Worm (Caenorhabditis elegans) whole organism, L4 larva: ENCODE measurements around the gene srg-55.
A peak's percentile ranks its signal among the peaks of the same experiment; 100 is the strongest.

ENCODE experiments used
- F26F4.8 ChIP-seq: fragments of 200-800 bp; sonication (Bioruptor generic); conservative IDR thresholded peaks from 2 replicates; pipeline ENCODE4 v1.3.6; 2022; ENCODE audit warnings: missing genetic modification characterization, missing compliant biosample characterization
- F37D6.2 ChIP-seq: sonication (generic microtip); optimal IDR thresholded peaks from 2 replicates; lab custom pipeline; 2016; ENCODE audit warnings: mild to moderate bottlenecking, missing genetic modification characterization, missing compliant biosample characterization
- R02D3.7 ChIP-seq: fragments of 150-350 bp; sonication (generic microtip); optimal IDR thresholded peaks from 3 replicates; lab custom pipeline; 2014; ENCODE audit warnings: missing biosample characterization, missing genetic modification characterization
- T26A8.4 ChIP-seq: fragments of 200-800 bp; sonication (Bioruptor generic); IDR thresholded peaks from 2 replicates; pipeline ENCODE4 v1.3.6; 2022; ENCODE audit warnings: missing genetic modification characterization, missing compliant biosample characterization
- Y105C5A.15 ChIP-seq: fragments of 200-800 bp; sonication (Bioruptor generic); IDR thresholded peaks from 2 replicates; pipeline ENCODE4 v1.3.6; 2022; ENCODE audit warnings: missing genetic modification characterization, missing compliant biosample characterization
- Y75B8A.6 ChIP-seq: fragments of 200-800 bp; sonication (Bioruptor generic); IDR thresholded peaks from 2 replicates; pipeline ENCODE4 v1.3.6; 2022; ENCODE audit warnings: missing genetic modification reagents, missing genetic modification characterization, missing compliant biosample characterization
- aha-1 ChIP-seq: fragments of 150-350 bp; peaks from one replicate; lab custom pipeline; 2014; ENCODE audit warnings: missing biosample characterization, missing genetic modification characterization
- arid-1 ChIP-seq: fragments of 200-800 bp; sonication (Bioruptor generic); conservative IDR thresholded peaks from 2 replicates; pipeline ENCODE4 v1.3.6; 2022; ENCODE audit warnings: missing genetic modification reagents, missing genetic modification characterization, missing compliant biosample characterization
- attf-4 ChIP-seq: sonication (generic microtip); optimal IDR thresholded peaks from 3 replicates; lab custom pipeline; 2017; ENCODE audit warnings: missing biosample characterization, missing genetic modification characterization
- ceh-62 ChIP-seq: sonication (generic microtip); optimal IDR thresholded peaks from 2 replicates; lab custom pipeline; 2017; ENCODE audit warnings: missing biosample characterization, missing genetic modification characterization
- daf-12 ChIP-seq: fragments of 150-350 bp; optimal IDR thresholded peaks from 2 replicates; lab custom pipeline; 2014; ENCODE audit warnings: missing biosample characterization, missing genetic modification reagents, missing genetic modification characterization
- daf-19 ChIP-seq: fragments of 200-800 bp; sonication (Bioruptor generic); conservative IDR thresholded peaks from 2 replicates; pipeline ENCODE4 v1.3.6; 2022; ENCODE audit warnings: missing genetic modification characterization, missing compliant biosample characterization
- daf-8 ChIP-seq: fragments of 200-800 bp; sonication (Bioruptor generic); IDR thresholded peaks from 2 replicates; pipeline ENCODE4 v1.3.6; 2022; ENCODE audit warnings: missing genetic modification characterization, missing compliant biosample characterization
- dmd-8 ChIP-seq: fragments of 200-800 bp; sonication (Bioruptor generic); IDR thresholded peaks from 2 replicates; pipeline ENCODE4 v1.3.6; 2022; ENCODE audit warnings: missing genetic modification characterization, missing compliant biosample characterization
- dmd-9 ChIP-seq: fragments of 200-800 bp; sonication (Bioruptor generic); IDR thresholded peaks from 2 replicates; pipeline ENCODE4 v1.3.6; 2022; ENCODE audit warnings: missing genetic modification reagents, missing genetic modification characterization, missing compliant biosample characterization
- fos-1 ChIP-seq: fragments of 150-350 bp; optimal IDR thresholded peaks from 2 replicates; lab custom pipeline; 2014; ENCODE audit warnings: missing biosample characterization, missing genetic modification characterization
- hlh-11 ChIP-seq: fragments of 200-800 bp; sonication (Bioruptor generic); optimal IDR thresholded peaks from 2 replicates; lab custom pipeline; 2018; ENCODE audit warnings: mild to moderate bottlenecking, missing genetic modification characterization, missing compliant biosample characterization
- lin-38 ChIP-seq: fragments of 200-800 bp; sonication (Bioruptor generic); IDR thresholded peaks from 2 replicates; pipeline ENCODE4 v1.3.6; 2022; ENCODE audit warnings: missing genetic modification reagents, missing genetic modification characterization, missing compliant biosample characterization
- lin-39 ChIP-seq: fragments of 150-350 bp; optimal IDR thresholded peaks from 2 replicates; lab custom pipeline; 2014; ENCODE audit warnings: missing biosample characterization, missing genetic modification reagents, missing genetic modification characterization
- madf-5 ChIP-seq, 2 experiments: fragments of 200-800 bp; sonication (Bioruptor generic); IDR thresholded peaks; 2 replicates each; pipeline ENCODE4 v1.3.6; 2022; ENCODE audit warnings: missing compliant biosample characterization in 2 of 2, missing genetic modification characterization in 2 of 2
- madf-9 ChIP-seq: fragments of 200-800 bp; sonication (Bioruptor generic); conservative IDR thresholded peaks from 2 replicates; pipeline ENCODE4 v1.3.6; 2022; ENCODE audit warnings: missing genetic modification reagents, missing genetic modification characterization, missing compliant biosample characterization
- mxl-2 ChIP-seq: fragments of 200-800 bp; sonication (Bioruptor generic); conservative IDR thresholded peaks from 2 replicates; pipeline ENCODE4 v1.3.6; 2022; ENCODE audit warnings: missing genetic modification reagents, missing genetic modification characterization, missing compliant biosample characterization
- nhr-237 ChIP-seq: sonication (generic microtip); optimal IDR thresholded peaks from 2 replicates; lab custom pipeline; 2017; ENCODE audit warnings: missing biosample characterization, missing genetic modification characterization
- nhr-25 ChIP-seq: sonication (generic microtip); optimal IDR thresholded peaks from 2 replicates; lab custom pipeline; 2017; ENCODE audit warnings: missing genetic modification characterization, mild to moderate bottlenecking, missing compliant biosample characterization, antibody characterized with exemption, moderate library complexity, borderline replicate concordance; ENCODE audit not compliant: insufficient read depth
- nhr-42 ChIP-seq: fragments of 200-800 bp; sonication (Bioruptor generic); IDR thresholded peaks from 2 replicates; pipeline ENCODE4 v1.3.6; 2022; ENCODE audit warnings: missing genetic modification characterization, missing compliant biosample characterization
- nhr-48 ChIP-seq: sonication (generic microtip); optimal IDR thresholded peaks from 2 replicates; lab custom pipeline; 2016; ENCODE audit warnings: mild to moderate bottlenecking, missing genetic modification characterization, missing compliant biosample characterization
- nhr-6 ChIP-seq: fragments of 150-350 bp; optimal IDR thresholded peaks from 2 replicates; lab custom pipeline; 2014; ENCODE audit warnings: missing biosample characterization, missing genetic modification characterization
- php-3 ChIP-seq: fragments of 200-800 bp; sonication (Bioruptor generic); IDR thresholded peaks from 2 replicates; pipeline ENCODE4 v1.3.6; 2022; ENCODE audit warnings: missing genetic modification reagents, missing genetic modification characterization, missing compliant biosample characterization
- pqm-1 ChIP-seq: sonication (generic microtip); optimal IDR thresholded peaks from 2 replicates; lab custom pipeline; 2017; ENCODE audit warnings: missing biosample characterization, missing genetic modification characterization
- rbr-2 ChIP-seq: sonication (generic microtip); optimal IDR thresholded peaks from 2 replicates; lab custom pipeline; 2016; ENCODE audit warnings: missing genotype, missing genetic modification characterization, missing compliant biosample characterization
- saeg-2 ChIP-seq: fragments of 200-800 bp; sonication (Bioruptor generic); IDR thresholded peaks from 2 replicates; pipeline ENCODE4 v1.3.6; 2022; ENCODE audit warnings: missing genetic modification reagents, missing genetic modification characterization, missing compliant biosample characterization
- sdz-12 ChIP-seq: fragments of 200-800 bp; sonication (Bioruptor generic); optimal IDR thresholded peaks from 2 replicates; lab custom pipeline; 2018; ENCODE audit warnings: mild to moderate bottlenecking, missing genetic modification characterization, missing compliant biosample characterization
- set-16 ChIP-seq: fragments of 200-800 bp; sonication (Bioruptor generic); IDR thresholded peaks from 2 replicates; pipeline ENCODE4 v1.3.6; 2022; ENCODE audit warnings: missing genetic modification reagents, missing genetic modification characterization, missing compliant biosample characterization
- snpc-4 ChIP-seq: fragments of 150-350 bp; optimal IDR thresholded peaks from 2 replicates; lab custom pipeline; 2014; ENCODE audit warnings: missing biosample characterization, missing genetic modification characterization
- spr-3 ChIP-seq: fragments of 200-800 bp; sonication (Bioruptor generic); optimal IDR thresholded peaks from 2 replicates; lab custom pipeline; 2018; ENCODE audit warnings: mild to moderate bottlenecking, missing genetic modification characterization, missing compliant biosample characterization
- tra-1 ChIP-seq: fragments of 200-800 bp; sonication (Bioruptor generic); IDR thresholded peaks from 2 replicates; pipeline ENCODE4 v1.3.6; 2022; ENCODE audit warnings: missing genetic modification reagents, missing genetic modification characterization, missing compliant biosample characterization
- unc-130 ChIP-seq: sonication (generic microtip); optimal IDR thresholded peaks from 2 replicates; lab custom pipeline; 2016; ENCODE audit warnings: missing genetic modification reagents, missing genetic modification characterization, missing compliant biosample characterization
- unc-62 ChIP-seq, 3 experiments: fragments of 150-350 bp in 1 of 3; sonication (generic microtip); optimal IDR thresholded peaks in 2 of 3; peaks in 1 of 3; 1 replicate in 1 of 3; 2 replicates in 2 of 3; lab custom pipeline; 2014 to 2017; ENCODE audit warnings: missing biosample characterization in 3 of 3, missing genetic modification characterization in 3 of 3, missing genetic modification reagents in 3 of 3, missing genotype in 1 of 3
- zfp-2 ChIP-seq: sonication (generic microtip); optimal IDR thresholded peaks from 2 replicates; lab custom pipeline; 2016; ENCODE audit warnings: mild to moderate bottlenecking, missing genetic modification characterization, missing compliant biosample characterization
- zfp-3 ChIP-seq: fragments of 200-800 bp; sonication (Bioruptor generic); conservative IDR thresholded peaks from 2 replicates; pipeline ENCODE4 v1.3.6; 2022; ENCODE audit warnings: missing genetic modification reagents, missing genetic modification characterization, missing compliant biosample characterization
- ztf-11 ChIP-seq: fragments of 150-350 bp; optimal IDR thresholded peaks from 2 replicates; lab custom pipeline; 2014; ENCODE audit warnings: missing biosample characterization, missing genetic modification characterization

srg-55 gene

ce11 chrV:14930168-14930567 lies 2.0 kb upstream of the srg-55 start (continued):
- TF ChIP-seq nhr-6 (tag; lab: Kevin White, UChicago) (no peak), snpc-4 (tag; lab: Kevin White, UChicago) (no peak), ceh-62 (no peak), sdz-12 (GFP tag; lab: Kevin White, UChicago) (no peak), zfp-3 (GFP tag; lab: Robert Waterston, UW) (no peak), tra-1 (no peak), ztf-11 (no peak), set-16 (GFP tag; lab: Robert Waterston, UW) (no peak)

ce11 chrV:14924104-14924503 lies 4.0 kb downstream of the srg-55 start, which contains the start of gene srg-54:
Gene srg-54, minus strand, starts transcription at chrV:14924204.
- TF ChIP-seq daf-8 (no peak), ztf-11 (no peak), saeg-2 (GFP tag; lab: Robert Waterston, UW) (no peak), hlh-11 (no peak), dmd-8 (no peak), F37D6.2 (tag; lab: Kevin White, UChicago) (no peak), Y75B8A.6 (GFP tag; lab: Robert Waterston, UW) (no peak), madf-5 (GFP tag; IDR thresholded peaks at IDR 0.05; lab: Robert Waterston, UW) (no peak), daf-19 (no peak), T26A8.4 (GFP tag; lab: Robert Waterston, UW) (no peak), lin-39 (no peak), rbr-2 (tag; lab: Kevin White, UChicago) (no peak)

- TF ChIP-seq tra-1, result no peak
Measured at ce11 chrV:14921509-14921908, 6.6 kb downstream of the srg-55 start, which contains the start of gene zmp-4. Gene zmp-4, minus strand, starts transcription at chrV:14921609.

- TF ChIP-seq mxl-2 (GFP tag; lab: Robert Waterston, UW), result no peak
- no peak for TF ChIP-seq lin-38 (GFP tag; lab: Robert Waterston, UW)
- TF ChIP-seq F26F4.8 (GFP tag; lab: Robert Waterston, UW), result no peak
- TF ChIP-seq attf-4 (tag; lab: Kevin White, UChicago), result no peak
- TF ChIP-seq spr-3 (GFP tag; lab: Kevin White, UChicago), result no peak
- no peak for TF ChIP-seq madf-5 (GFP tag; IDR thresholded peaks at IDR 0.05; lab: Robert Waterston, UW)
- TF ChIP-seq madf-9 (GFP tag; lab: Robert Waterston, UW), result no peak
- TF ChIP-seq nhr-25 (tag; lab: Kevin White, UChicago), result no peak
- no peak for TF ChIP-seq R02D3.7 (tag; lab: Kevin White, UChicago)
- TF ChIP-seq arid-1, result no peak
- no peak for TF ChIP-seq tra-1
- TF ChIP-seq fos-1 (tag; lab: Kevin White, UChicago), result no peak
- TF ChIP-seq daf-12 (tag; lab: Kevin White, UChicago), result no peak
- TF ChIP-seq nhr-48, result no peak
- TF ChIP-seq aha-1 (tag; lab: Kevin White, UChicago), result no peak
- TF ChIP-seq php-3, result no peak
- no peak for TF ChIP-seq nhr-42
- no peak for TF ChIP-seq Y105C5A.15
- TF ChIP-seq dmd-9 (GFP tag; lab: Robert Waterston, UW), result no peak
Measured at ce11 chrV:14915599-14915998, 12.5 kb downstream of the srg-55 start, which contains the start of gene H12D21.11. Gene H12D21.11, plus strand, starts transcription at chrV:14915899.

- TF ChIP-seq unc-62 (GFP tag; optimal IDR thresholded peaks at IDR 0.05 in 1 of 2; lab: Kevin White, UChicago), result peak in 1 of 2 experiments; percentile 96
- no peak for TF ChIP-seq unc-62 (tag; optimal IDR thresholded peaks at IDR 0.05; lab: Kevin White, UChicago)
- TF ChIP-seq zfp-2, result no peak
- no peak for TF ChIP-seq nhr-237 (tag; lab: Kevin White, UChicago)
- no peak for TF ChIP-seq unc-130
- no peak for TF ChIP-seq pqm-1 (tag; lab: Kevin White, UChicago)
Measured at ce11 chrV:14910758-14911157, 17.4 kb downstream of the srg-55 start.
